Worm (Caenorhabditis elegans): Measurements from ENCODE around the gene R01H2.4.

The R01H2.4 gene

ce11 chrIII:7045643-7046042 is 18.4 kb downstream of the R01H2.4 start, which contains the start of gene R01H2.7:
Gene R01H2.7, minus strand, starts transcription at chrIII:7045743.
- TF ChIP-seq irx-1 (tag; optimal IDR thresholded peaks at IDR 0.05): no peak
- no peak for TF ChIP-seq tbx-2 (tag; optimal IDR thresholded peaks at IDR 0.05)
- no peak for TF ChIP-seq lir-3 (tag; optimal IDR thresholded peaks at IDR 0.05; ENCODE audit: poor library complexity)
- TF ChIP-seq hpl-2 (GFP tag; optimal IDR thresholded peaks at IDR 0.05): no peak
- no peak for TF ChIP-seq fos-1 (tag; optimal IDR thresholded peaks at IDR 0.05)
- no peak for TF ChIP-seq ces-1 (GFP tag; optimal IDR thresholded peaks at IDR 0.05)
- TF ChIP-seq nhr-12 (tag; optimal IDR thresholded peaks at IDR 0.05): no peak
- TF ChIP-seq unc-86 (tag; optimal IDR thresholded peaks at IDR 0.05): no peak
- no peak for TF ChIP-seq hlh-4 (tag; optimal IDR thresholded peaks at IDR 0.05)
- no peak for TF ChIP-seq ztf-4 (tag; optimal IDR thresholded peaks at IDR 0.05)
- no peak for TF ChIP-seq lin-14 (GFP tag; optimal IDR thresholded peaks at IDR 0.05)

ce11 chrIII:7034252-7035223 is 29.5 kb downstream of the R01H2.4 start:
- peak in 2 of 3 experiments; percentile 14 to 33 for TF ChIP-seq dpl-1 (GFP tag; optimal IDR thresholded peaks at IDR 0.05)
- TF ChIP-seq efl-1 (optimal IDR thresholded peaks at IDR 0.05): peak; percentile 19 to 92
- TF ChIP-seq efl-1 (GFP tag; optimal IDR thresholded peaks at IDR 0.05 in 1 of 2): peak; percentile 59 to 91
- TF ChIP-seq pqm-1 (tag; optimal IDR thresholded peaks at IDR 0.05): no peak
- TF ChIP-seq blmp-1 (tag; optimal IDR thresholded peaks at IDR 0.05): peak; percentile 45

- TF ChIP-seq grh-1 (GFP tag; IDR thresholded peaks at IDR 0.05): 0 out of 2 replicates have a peak, but pooled peaks have one; percentile 13
- peak; percentile 15 for TF ChIP-seq snu-23 (GFP tag; optimal IDR thresholded peaks at IDR 0.05)
- TF ChIP-seq ztf-11 (tag; optimal IDR thresholded peaks at IDR 0.05): no peak
- TF ChIP-seq lin-35 (GFP tag; optimal IDR thresholded peaks at IDR 0.05): peak in 1 of 2 experiments; percentile 2
- peak; percentile 16 for TF ChIP-seq lin-14 (GFP tag; optimal IDR thresholded peaks at IDR 0.05)
- peak; percentile 26 for TF ChIP-seq blmp-1 (tag; optimal IDR thresholded peaks at IDR 0.05)
- no peak for TF ChIP-seq ztf-4 (tag; optimal IDR thresholded peaks at IDR 0.05)
- TF ChIP-seq efl-1 (optimal IDR thresholded peaks at IDR 0.05): no peak
- peak in 1 of 2 experiments; percentile 55 for TF ChIP-seq efl-1 (GFP tag; optimal IDR thresholded peaks at IDR 0.05 in 1 of 2)
- peak; percentile 12 for TF ChIP-seq mep-1 (tag; optimal IDR thresholded peaks at IDR 0.05)
- no peak for TF ChIP-seq nhr-84 (tag; optimal IDR thresholded peaks at IDR 0.05)
Measured at ce11 chrIII:7032070-7032469, 32.0 kb downstream of the R01H2.4 start.

- TF ChIP-seq snu-23 (GFP tag; optimal IDR thresholded peaks at IDR 0.05) (peak; percentile 65), pag-3 (tag; optimal IDR thresholded peaks at IDR 0.05; ENCODE audit: borderline replicate concordance, insufficient read depth) (no peak), unc-98 (GFP tag; IDR thresholded peaks at IDR 0.05) (no peak), nhr-77 (tag; optimal IDR thresholded peaks at IDR 0.05) (no peak), fkh-8 (tag; optimal IDR thresholded peaks at IDR 0.05) (peak; percentile 51), ceh-90 (tag; optimal IDR thresholded peaks at IDR 0.05) (no peak), ceh-63 (GFP tag; optimal IDR thresholded peaks at IDR 0.05) (no peak), lin-13 (GFP tag; optimal IDR thresholded peaks at IDR 0.05) (peak; percentile 2), jun-1 (tag; optimal IDR thresholded peaks at IDR 0.05) (no peak), pqm-1 (tag; optimal IDR thresholded peaks at IDR 0.05) (no peak), unc-62 (GFP tag; optimal IDR thresholded peaks at IDR 0.05) (no peak), mab-9 (GFP tag; IDR thresholded peaks at IDR 0.05) (no peak), lin-39 (tag; optimal IDR thresholded peaks at IDR 0.05) (no peak), hpl-2 (GFP tag; optimal IDR thresholded peaks at IDR 0.05) (no peak), rnt-1 (tag; optimal IDR thresholded peaks at IDR 0.05) (peak; percentile 49), fkh-10 (GFP tag; optimal IDR thresholded peaks at IDR 0.05) (no peak), lin-14 (GFP tag; optimal IDR thresholded peaks at IDR 0.05) (peak; percentile 15), F16B12.6 (tag; optimal IDR thresholded peaks at IDR 0.05) (no peak), nhr-237 (tag; optimal IDR thresholded peaks at IDR 0.05) (no peak), ceh-88 (GFP tag; IDR thresholded peaks at IDR 0.05) (no peak), xbp-1 (tag; optimal IDR thresholded peaks at IDR 0.05) (peak; percentile 16), snpc-4 (tag; optimal IDR thresholded peaks at IDR 0.05) (peak; percentile 85), egl-13 (tag; optimal IDR thresholded peaks at IDR 0.05) (no peak), hlh-17 (GFP tag; optimal IDR thresholded peaks at IDR 0.05; ENCODE audit: borderline replicate concordance) (no peak), ces-1 (GFP tag; optimal IDR thresholded peaks at IDR 0.05) (no peak), alr-1 (tag; optimal IDR thresholded peaks at IDR 0.05; ENCODE audit: borderline replicate concordance) (no peak)
Measured at ce11 chrIII:7030044-7030804, 33.9 kb downstream of the R01H2.4 start.
